Worm (Caenorhabditis elegans) whole organism, L2 larva: Measurements from ENCODE around the gene D1014.7.

ENCODE experiments used
- R02D3.7 ChIP-seq: fragments of 150-350 bp; optimal IDR thresholded peaks from 2 replicates; lab custom pipeline; 2014; ENCODE audit warnings: missing biosample characterization, missing genetic modification characterization
- blmp-1 ChIP-seq: sonication (generic microtip); optimal IDR thresholded peaks from 2 replicates; lab custom pipeline; 2017; ENCODE audit warnings: missing genetic modification characterization, mild to moderate bottlenecking, missing compliant biosample characterization, antibody characterized with exemption, moderate library complexity; ENCODE audit not compliant: insufficient read depth
- snpc-4 ChIP-seq: fragments of 150-350 bp; optimal IDR thresholded peaks from 2 replicates; lab custom pipeline; 2014; ENCODE audit warnings: missing biosample characterization, missing genetic modification characterization

DNA sequence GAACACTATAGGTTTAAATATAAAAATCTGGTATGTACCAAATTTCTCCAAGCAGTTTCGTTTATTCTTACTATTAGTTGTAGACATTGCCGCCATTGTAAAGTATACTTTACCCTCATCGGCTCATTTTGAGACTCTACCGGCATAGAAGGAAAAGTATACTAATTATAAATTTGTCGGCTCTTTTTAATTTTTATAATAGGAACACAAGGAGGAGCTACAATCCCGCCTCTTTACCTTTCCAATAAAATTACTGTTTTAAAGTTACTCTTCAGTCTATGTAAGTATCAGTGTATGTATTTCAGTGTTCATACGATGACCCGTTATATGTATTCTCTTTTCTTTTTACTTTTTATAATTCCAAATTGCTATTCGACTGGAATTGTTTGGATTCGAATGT lies 18.8 kb upstream of the D1014.7 start, which contains the start of gene sdz-23:
- TF ChIP-seq R02D3.7 (tag; lab: Kevin White, UChicago) (no peak), blmp-1 (tag; lab: Kevin White, UChicago) (no peak), snpc-4 (tag; lab: Kevin White, UChicago) (no peak)
